Worm (Caenorhabditis elegans) whole organism, young adult: ENCODE data around the gene C35C5.9.

Experiments used
- ama-1 ChIP-seq, 3 experiments: fragments of 150-350 bp in 1 of 3; sonication (generic microtip) in 2 of 3; optimal IDR thresholded peaks; 2 replicates each; lab custom pipeline; 2014 to 2018; ENCODE audit warnings: missing biosample characterization in 2 of 3, missing genetic modification characterization in 2 of 3, missing genetic modification reagents in 2 of 3
- ccch-3 ChIP-seq: fragments of 200-800 bp; sonication (Bioruptor generic); optimal IDR thresholded peaks from 2 replicates; lab custom pipeline; 2018; ENCODE audit warnings: mild to moderate bottlenecking, missing genetic modification characterization, missing compliant biosample characterization
- him-1 ChIP-seq: sonication (generic microtip); optimal IDR thresholded peaks from 2 replicates; lab custom pipeline; 2016; ENCODE audit warnings: missing genotype, missing genetic modification reagents, missing genetic modification characterization, missing compliant biosample characterization
- madf-3 ChIP-seq: fragments of 200-800 bp; sonication (Bioruptor generic); IDR thresholded peaks from 2 replicates; pipeline ENCODE4 v1.3.6; 2022; ENCODE audit warnings: missing genetic modification reagents, missing genetic modification characterization, missing compliant biosample characterization
- nhr-179 ChIP-seq: sonication (generic microtip); optimal IDR thresholded peaks from 2 replicates; lab custom pipeline; 2016; ENCODE audit warnings: mild to moderate bottlenecking, missing genetic modification characterization, missing compliant biosample characterization
- snpc-4 ChIP-seq, 5 experiments: fragments of 150-350 bp in 1 of 5; sonication (generic microtip) in 4 of 5; optimal IDR thresholded peaks; 2 replicates each; lab custom pipeline; 2014 to 2018; ENCODE audit warnings: missing genetic modification characterization in 5 of 5, missing biosample characterization in 3 of 5, antibody characterized with exemption in 2 of 5, mild to moderate bottlenecking in 2 of 5, missing compliant biosample characterization in 2 of 5, missing genotype in 2 of 5, moderate library complexity in 2 of 5, missing genetic modification reagents in 1 of 5
- somi-1 ChIP-seq: fragments of 200-800 bp; sonication (Bioruptor generic); optimal IDR thresholded peaks from 2 replicates; lab custom pipeline; 2018; ENCODE audit warnings: mild to moderate bottlenecking, missing genetic modification characterization, missing compliant biosample characterization
- tbp1 ChIP-seq: fragments of 200-800 bp; sonication (Bioruptor generic); optimal IDR thresholded peaks from 2 replicates; lab custom pipeline; 2018; ENCODE audit warnings: mild to moderate bottlenecking, missing genetic modification characterization, missing compliant biosample characterization

- TF ChIP-seq madf-3 (GFP tag; lab: Robert Waterston, UW) (no peak), ama-1 (optimal IDR thresholded peaks at IDR 0.05; lab: Kevin White, UChicago) (no peak), ama-1 (GFP tag; optimal IDR thresholded peaks at IDR 0.05; lab: Kevin White, UChicago) (no peak), ccch-3 (no peak), snpc-4 (GFP tag; optimal IDR thresholded peaks at IDR 0.05; lab: Kevin White, UChicago) (no peak), snpc-4 (tag; optimal IDR thresholded peaks at IDR 0.05; lab: Kevin White, UChicago) (no peak), him-1 (no peak), tbp1 (no peak), somi-1 (no peak), nhr-179 (tag; lab: Kevin White, UChicago) (no peak)
These were observed 21.8 kb downstream of the C35C5.9 start for ce11 chrX:11558156-11558555.
